Fruit fly (Drosophila melanogaster) whole organism, embryonic: ENCODE data around the gene MCTS1.

ENCODE experiments used
- Bgb ChIP-seq: fragments of 200-800 bp; sonication (Bioruptor generic); IDR thresholded peaks from 2 replicates; pipeline ENCODE4 v1.3.6; 2022; ENCODE audit warnings: missing biosample characterization, missing genetic modification characterization; ENCODE audit not compliant: partially characterized antibody
- CG11723 ChIP-seq: fragments of 200-800 bp; sonication (Bioruptor generic); optimal IDR thresholded peaks from 2 replicates; lab custom pipeline; 2017; ENCODE audit warnings: missing biosample characterization, mild to moderate bottlenecking, missing genetic modification characterization
- CG12104 ChIP-seq: fragments of 200-800 bp; sonication (Bioruptor generic); optimal IDR thresholded peaks from 3 replicates; lab custom pipeline; 2016; ENCODE audit warnings: missing biosample characterization, missing genetic modification characterization
- CG13287 ChIP-seq: fragments of 200-800 bp; sonication (Bioruptor generic); IDR thresholded peaks from 2 replicates; pipeline ENCODE4 v1.3.6; 2022; ENCODE audit warnings: missing biosample characterization, missing genetic modification characterization; ENCODE audit not compliant: partially characterized antibody
- CG13624 ChIP-seq: fragments of 200-800 bp; sonication (Bioruptor generic); optimal IDR thresholded peaks from 2 replicates; lab custom pipeline; 2016; ENCODE audit warnings: missing biosample characterization, missing genetic modification characterization
- CG14965 ChIP-seq: fragments of 200-800 bp; sonication (Bioruptor generic); optimal IDR thresholded peaks from 2 replicates; lab custom pipeline; 2016; ENCODE audit warnings: missing biosample characterization, missing genetic modification characterization, borderline replicate concordance
- CG1602 ChIP-seq: fragments of 200-800 bp; sonication (Bioruptor generic); optimal IDR thresholded peaks from 3 replicates; lab custom pipeline; 2016; ENCODE audit warnings: missing biosample characterization, missing genetic modification characterization
- CG17361 ChIP-seq: fragments of 200-800 bp; sonication (Bioruptor generic); IDR thresholded peaks from 3 replicates; pipeline ENCODE4 v1.3.6; 2022; ENCODE audit warnings: missing biosample characterization, missing genetic modification characterization
- CG17829 ChIP-seq: fragments of 200-800 bp; optimal IDR thresholded peaks from 2 replicates; lab custom pipeline; 2019; ENCODE audit warnings: missing biosample characterization, mild to moderate bottlenecking, missing genetic modification characterization, moderate library complexity
- CG18262 ChIP-seq: fragments of 200-800 bp; optimal IDR thresholded peaks from 3 replicates; lab custom pipeline; 2019; ENCODE audit warnings: missing biosample characterization, mild to moderate bottlenecking, missing genetic modification characterization, moderate library complexity
- CG2116 ChIP-seq: fragments of 200-800 bp; sonication (Bioruptor generic); optimal IDR thresholded peaks from 3 replicates; lab custom pipeline; 2018; ENCODE audit warnings: missing biosample characterization, mild to moderate bottlenecking, missing genetic modification characterization
- CG2678 ChIP-seq: fragments of 200-800 bp; sonication (Bioruptor generic); optimal IDR thresholded peaks from 3 replicates; lab custom pipeline; 2019; ENCODE audit warnings: missing biosample characterization, mild to moderate bottlenecking, missing genetic modification characterization, moderate library complexity
- CG2712 ChIP-seq: fragments of 200-800 bp; optimal IDR thresholded peaks from 3 replicates; lab custom pipeline; 2019; ENCODE audit warnings: missing biosample characterization, mild to moderate bottlenecking, missing genetic modification characterization, moderate library complexity
- CG30403 ChIP-seq: fragments of 200-800 bp; sonication (Bioruptor generic); optimal IDR thresholded peaks from 3 replicates; lab custom pipeline; 2016; ENCODE audit warnings: missing biosample characterization, missing genetic modification characterization
- CG30431 ChIP-seq: fragments of 200-800 bp; sonication (Bioruptor generic); optimal IDR thresholded peaks from 2 replicates; lab custom pipeline; 2017; ENCODE audit warnings: missing biosample characterization, missing genetic modification characterization
- CG6689 ChIP-seq: fragments of 200-800 bp; sonication (Bioruptor generic); IDR thresholded peaks from 2 replicates; pipeline ENCODE4 v1.3.6; 2022; ENCODE audit warnings: missing biosample characterization, missing genetic modification characterization
- CG7556 ChIP-seq: fragments of 200-800 bp; sonication (Bioruptor generic); optimal IDR thresholded peaks from 2 replicates; lab custom pipeline; 2017; ENCODE audit warnings: missing biosample characterization, mild to moderate bottlenecking, missing genetic modification characterization
- CG7839 ChIP-seq: fragments of 200-800 bp; sonication (Bioruptor generic); optimal IDR thresholded peaks from 3 replicates; lab custom pipeline; 2018; ENCODE audit warnings: missing biosample characterization, mild to moderate bottlenecking, missing genetic modification characterization, moderate library complexity
- CHES-1-like ChIP-seq: fragments of 200-800 bp; sonication (Bioruptor generic); optimal IDR thresholded peaks from 2 replicates; lab custom pipeline; 2016; ENCODE audit warnings: missing biosample characterization, missing genetic modification characterization
- Chrac-16 ChIP-seq: fragments of 200-800 bp; sonication (Bioruptor generic); optimal IDR thresholded peaks from 3 replicates; lab custom pipeline; 2016; ENCODE audit warnings: missing biosample characterization, missing genetic modification characterization
- Doc3 ChIP-seq: fragments of 200-800 bp; sonication (Bioruptor generic); IDR thresholded peaks from 3 replicates; pipeline ENCODE4 v1.3.6; 2022; ENCODE audit warnings: missing biosample characterization, missing genetic modification characterization; ENCODE audit not compliant: partially characterized antibody
- Drgx ChIP-seq: fragments of 200-800 bp; sonication (Bioruptor generic); IDR thresholded peaks from 2 replicates; pipeline ENCODE4 v1.3.6; 2022; ENCODE audit warnings: missing biosample characterization, missing genetic modification characterization
- ERR ChIP-seq: fragments of 200-800 bp; sonication (Bioruptor generic); optimal IDR thresholded peaks from 2 replicates; lab custom pipeline; 2016; ENCODE audit warnings: missing biosample characterization, missing genetic modification characterization
- GATAe ChIP-seq: fragments of 200-800 bp; sonication (Bioruptor generic); conservative IDR thresholded peaks from 2 replicates; pipeline ENCODE4 v1.3.6; 2022; ENCODE audit warnings: missing biosample characterization, missing genetic modification characterization
- Gug ChIP-seq: fragments of 200-800 bp; sonication (Bioruptor generic); IDR thresholded peaks from 4 replicates; pipeline ENCODE4 v1.3.6; 2022; ENCODE audit warnings: missing biosample characterization, missing genetic modification characterization
- Hr51 ChIP-seq, 2 experiments: fragments of 200-800 bp; sonication (Bioruptor generic); optimal IDR thresholded peaks; 2 replicates in 1 of 2; 3 replicates in 1 of 2; lab custom pipeline; 2016 to 2018; ENCODE audit warnings: missing biosample characterization in 2 of 2, missing genetic modification characterization in 2 of 2, mild to moderate bottlenecking in 1 of 2, moderate library complexity in 1 of 2
- NC2α ChIP-seq: fragments of 200-800 bp; sonication (Bioruptor generic); optimal IDR thresholded peaks from 2 replicates; lab custom pipeline; 2016; ENCODE audit warnings: missing biosample characterization, missing genetic modification characterization
- Optix ChIP-seq: fragments of 200-800 bp; sonication (Bioruptor generic); IDR thresholded peaks from 3 replicates; pipeline ENCODE4 v1.3.6; 2022; ENCODE audit warnings: missing biosample characterization, missing genetic modification characterization
- Sry-δ ChIP-seq: fragments of 200-800 bp; sonication (Bioruptor generic); optimal IDR thresholded peaks from 2 replicates; lab custom pipeline; 2016; ENCODE audit warnings: missing biosample characterization, missing genetic modification characterization
- amos ChIP-seq: fragments of 200-800 bp; sonication (Bioruptor generic); IDR thresholded peaks from 2 replicates; pipeline ENCODE4 v1.3.6; 2022; ENCODE audit warnings: missing biosample characterization, missing genetic modification characterization; ENCODE audit not compliant: partially characterized antibody
- ara ChIP-seq: fragments of 200-800 bp; sonication (Bioruptor generic); IDR thresholded peaks from 2 replicates; pipeline ENCODE4 v1.3.6; 2022; ENCODE audit warnings: missing biosample characterization, missing genetic modification characterization
- bcd ChIP-seq: fragments of 200-800 bp; sonication (Bioruptor generic); optimal IDR thresholded peaks from 2 replicates; lab custom pipeline; 2017; ENCODE audit warnings: missing biosample characterization, mild to moderate bottlenecking, missing genetic modification characterization
- bsh ChIP-seq, 2 experiments: fragments of 200-800 bp; sonication (Bioruptor generic); optimal IDR thresholded peaks; 2 replicates each; lab custom pipeline; 2017 to 2018; ENCODE audit warnings: mild to moderate bottlenecking in 2 of 2, missing biosample characterization in 2 of 2, missing genetic modification characterization in 2 of 2, moderate library complexity in 1 of 2
- btn ChIP-seq: fragments of 200-800 bp; sonication (Bioruptor generic); optimal IDR thresholded peaks from 2 replicates; lab custom pipeline; 2016; ENCODE audit warnings: missing biosample characterization, missing genetic modification characterization
- crp ChIP-seq, 2 experiments: fragments of 200-800 bp; sonication (Bioruptor generic); optimal IDR thresholded peaks; 2 replicates in 1 of 2; 3 replicates in 1 of 2; lab custom pipeline; 2017; ENCODE audit warnings: missing biosample characterization in 2 of 2, missing genetic modification characterization in 2 of 2, mild to moderate bottlenecking in 1 of 2, moderate library complexity in 1 of 2
- gcm2 ChIP-seq: fragments of 200-800 bp; sonication (Bioruptor generic); optimal IDR thresholded peaks from 2 replicates; lab custom pipeline; 2016; ENCODE audit warnings: missing biosample characterization, missing genetic modification characterization
- grau ChIP-seq: fragments of 200-800 bp; optimal IDR thresholded peaks from 3 replicates; lab custom pipeline; 2019; ENCODE audit warnings: missing biosample characterization, mild to moderate bottlenecking, missing genetic modification characterization, moderate library complexity
- h ChIP-seq: fragments of >200 bp; optimal IDR thresholded peaks from 2 replicates; lab custom pipeline; 2017
- ind ChIP-seq: fragments of 200-800 bp; sonication (Bioruptor generic); optimal IDR thresholded peaks from 3 replicates; lab custom pipeline; 2016; ENCODE audit warnings: missing biosample characterization, missing genetic modification characterization
- lilli ChIP-seq: fragments of 200-800 bp; sonication (Bioruptor generic); optimal IDR thresholded peaks from 3 replicates; lab custom pipeline; 2016; ENCODE audit warnings: missing biosample characterization, missing genetic modification characterization
- lmd ChIP-seq: fragments of 200-800 bp; sonication (Bioruptor generic); IDR thresholded peaks from 2 replicates; pipeline ENCODE4 v1.3.6; 2022; ENCODE audit warnings: missing biosample characterization, missing genetic modification characterization
- lola ChIP-seq, 3 experiments: fragments of >200 bp in 2 of 3; fragments of 200-800 bp in 1 of 3; sonication (Bioruptor generic) in 1 of 3; optimal IDR thresholded peaks; 2 replicates each; lab custom pipeline; 2017 to 2019; ENCODE audit warnings: missing biosample characterization in 3 of 3, missing genetic modification characterization in 3 of 3, mild to moderate bottlenecking in 1 of 3, moderate library complexity in 1 of 3
- org-1 ChIP-seq: fragments of 200-800 bp; sonication (Bioruptor generic); optimal IDR thresholded peaks from 2 replicates; lab custom pipeline; 2017; ENCODE audit warnings: missing biosample characterization, missing genetic modification characterization
- pb ChIP-seq: fragments of 200-800 bp; sonication (Bioruptor generic); optimal IDR thresholded peaks from 3 replicates; lab custom pipeline; 2016; ENCODE audit warnings: missing biosample characterization, missing genetic modification characterization
- ranshi ChIP-seq: fragments of 200-800 bp; sonication (Bioruptor generic); IDR thresholded peaks from 2 replicates; pipeline ENCODE4 v1.3.6; 2022; ENCODE audit warnings: missing biosample characterization, missing genetic modification characterization
- run ChIP-seq: fragments of 200-800 bp; sonication (Bioruptor generic); optimal IDR thresholded peaks from 3 replicates; lab custom pipeline; 2018; ENCODE audit warnings: missing biosample characterization, mild to moderate bottlenecking, missing genetic modification characterization
- sd ChIP-seq: fragments of 200-800 bp; sonication (Bioruptor generic); optimal IDR thresholded peaks from 3 replicates; lab custom pipeline; 2018; ENCODE audit warnings: missing biosample characterization, mild to moderate bottlenecking, missing genetic modification characterization, moderate library complexity
- so ChIP-seq: fragments of 200-800 bp; sonication (Bioruptor generic); IDR thresholded peaks from 3 replicates; pipeline ENCODE4 v1.3.6; 2022; ENCODE audit warnings: missing biosample characterization, missing genetic modification characterization
- trem ChIP-seq: fragments of 200-800 bp; optimal IDR thresholded peaks from 3 replicates; lab custom pipeline; 2019; ENCODE audit warnings: missing biosample characterization, mild to moderate bottlenecking, missing genetic modification characterization, moderate library complexity
- vfl ChIP-seq: fragments of 200-800 bp; sonication (Bioruptor generic); optimal IDR thresholded peaks from 2 replicates; lab custom pipeline; 2016; ENCODE audit warnings: missing biosample characterization, missing genetic modification characterization
- zf30C ChIP-seq: fragments of 200-800 bp; sonication (Bioruptor generic); optimal IDR thresholded peaks from 3 replicates; lab custom pipeline; 2018; ENCODE audit warnings: missing biosample characterization, mild to moderate bottlenecking, missing genetic modification characterization

MCTS1 gene

DNA sequence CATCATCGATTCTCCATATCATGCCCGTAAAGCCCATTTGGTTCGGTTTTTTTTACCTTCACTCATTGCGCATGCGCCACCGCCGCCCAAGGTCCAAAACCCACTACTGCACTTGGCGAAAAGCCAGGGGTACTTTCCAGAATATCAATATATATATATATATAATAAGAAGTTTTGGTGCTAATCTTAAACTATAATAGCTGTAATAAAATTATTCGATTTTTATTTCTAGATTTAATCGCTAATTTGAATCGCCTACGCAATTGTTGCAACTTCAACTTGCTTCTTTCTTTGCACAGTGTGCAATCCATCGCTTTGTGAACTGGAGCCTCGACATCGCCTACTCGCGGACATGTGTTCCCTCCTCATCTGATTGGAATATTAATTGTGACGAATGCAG, 33.9 kb upstream of the MCTS1 start (continued):
- TF ChIP-seq NC2α (no peak), Bgb (no peak), so (GFP tag; lab: Robert Waterston, UW) (no peak), CG6689 (peak; percentile 26; the same call in 1 of the 2 replicates), gcm2 (no peak), Sry-δ (GFP tag; lab: Kevin White, UChicago) (no peak), Doc3 (GFP tag; lab: Robert Waterston, UW) (no peak), sd (no peak), zf30C (peak; percentile 2), CG1602 (GFP tag; lab: Kevin White, UChicago) (no peak), vfl (GFP tag; lab: Kevin White, UChicago) (no peak), CG14965 (GFP tag; lab: Kevin White, UChicago) (no peak), btn (GFP tag; lab: Kevin White, UChicago) (no peak), ranshi (no peak), crp (GFP tag; optimal IDR thresholded peaks at IDR 0.05; lab: Kevin White, UChicago) (no peak), lmd (GFP tag; lab: Robert Waterston, UW) (0 out of 2 replicates have a peak, but pooled peaks have one; percentile 9), Gug (GFP tag; lab: Robert Waterston, UW) (no peak), CG30431 (GFP tag; lab: Kevin White, UChicago) (no peak), grau (tag; lab: Kevin White, UChicago) (no peak), CG7839 (peak; percentile 16), run (tag; lab: Kevin White, UChicago) (no peak), CHES-1-like (GFP tag; lab: Kevin White, UChicago) (no peak), CG7556 (GFP tag; lab: Kevin White, UChicago) (no peak), Drgx (GFP tag; lab: Robert Waterston, UW) (peak; percentile 9; the same call in 1 of the 2 replicates), CG30403 (GFP tag; lab: Kevin White, UChicago) (no peak), GATAe (GFP tag; lab: Robert Waterston, UW) (no peak), lilli (GFP tag; lab: Kevin White, UChicago) (no peak), CG2712 (peak; percentile 45), CG13624 (GFP tag; lab: Kevin White, UChicago) (no peak), CG13287 (GFP tag; lab: Robert Waterston, UW) (no peak), Hr51 (GFP tag; optimal IDR thresholded peaks at IDR 0.05; lab: Kevin White, UChicago) (no peak), bsh (GFP tag; optimal IDR thresholded peaks at IDR 0.05; lab: Kevin White, UChicago) (peak; percentile 14 to 25), ind (GFP tag; lab: Kevin White, UChicago) (no peak), ara (GFP tag; lab: Robert Waterston, UW) (peak; percentile 23; the same call in 1 of the 2 replicates), CG2678 (tag; lab: Kevin White, UChicago) (peak; percentile 11), bcd (no peak), h (lab: Kevin White, UChicago) (no peak), CG18262 (tag; lab: Kevin White, UChicago) (peak; percentile 43), CG17829 (tag; lab: Kevin White, UChicago) (peak; percentile 26), Optix (no peak), lola (GFP tag; optimal IDR thresholded peaks at IDR 0.05; lab: Kevin White, UChicago) (peak in 1 of 3 experiments; percentile 24), org-1 (GFP tag; lab: Kevin White, UChicago) (no peak), CG17361 (GFP tag; lab: Robert Waterston, UW) (peak; percentile 23; the same call in 1 of the 3 replicates), CG2116 (GFP tag; lab: Kevin White, UChicago) (no peak), amos (GFP tag; lab: Robert Waterston, UW) (no peak), pb (GFP tag; lab: Kevin White, UChicago) (no peak), ERR (no peak), trem (tag; lab: Kevin White, UChicago) (no peak), CG12104 (GFP tag; lab: Kevin White, UChicago) (no peak), Chrac-16 (GFP tag; lab: Kevin White, UChicago) (no peak), CG11723 (GFP tag; lab: Kevin White, UChicago) (no peak)
